Fruit fly (Drosophila melanogaster) whole organism, prepupa: Measurements from ENCODE around the gene CG14247.

ENCODE experiments used
- Blimp-1 ChIP-seq: fragments of 200-800 bp; sonication (Bioruptor generic); optimal IDR thresholded peaks from 3 replicates; lab custom pipeline; 2017; ENCODE audit warnings: missing biosample characterization, missing genetic modification characterization, mild to moderate bottlenecking, moderate library complexity, missing genetic modification reagents
- CG10631 ChIP-seq: fragments of 200-800 bp; sonication (Bioruptor generic); optimal IDR thresholded peaks from 2 replicates; lab custom pipeline; 2016; ENCODE audit warnings: missing biosample characterization, missing genetic modification characterization
- CG10669 ChIP-seq: fragments of 200-800 bp; sonication (Bioruptor generic); optimal IDR thresholded peaks from 3 replicates; lab custom pipeline; 2018; ENCODE audit warnings: missing biosample characterization, mild to moderate bottlenecking, missing genetic modification characterization, moderate library complexity
- CG11294 ChIP-seq: fragments of 200-800 bp; sonication (Bioruptor generic); IDR thresholded peaks from 2 replicates; pipeline ENCODE4 v1.3.6; 2022; ENCODE audit warnings: missing biosample characterization, missing genetic modification characterization
- CG11762 ChIP-seq: fragments of 200-800 bp; sonication (Bioruptor generic); optimal IDR thresholded peaks from 3 replicates; lab custom pipeline; 2016; ENCODE audit warnings: missing biosample characterization, missing genetic modification characterization; ENCODE audit not compliant: insufficient read depth
- CG11902 ChIP-seq: fragments of 200-800 bp; sonication (Bioruptor generic); optimal IDR thresholded peaks from 3 replicates; lab custom pipeline; 2016; ENCODE audit warnings: missing biosample characterization, missing genetic modification characterization
- CG15336 ChIP-seq: fragments of 200-800 bp; sonication (Bioruptor generic); IDR thresholded peaks from 2 replicates; pipeline ENCODE4 v1.3.6; 2022; ENCODE audit warnings: missing biosample characterization, missing genetic modification characterization
- CG1621 ChIP-seq: fragments of 200-800 bp; sonication (Bioruptor generic); optimal IDR thresholded peaks from 3 replicates; lab custom pipeline; 2018; ENCODE audit warnings: missing biosample characterization, mild to moderate bottlenecking, missing genetic modification characterization
- CG16779 ChIP-seq: fragments of 200-800 bp; sonication (Bioruptor generic); optimal IDR thresholded peaks from 3 replicates; lab custom pipeline; 2017; ENCODE audit warnings: missing biosample characterization, mild to moderate bottlenecking, missing genetic modification characterization
- CG3032 ChIP-seq: fragments of 200-800 bp; optimal IDR thresholded peaks from 2 replicates; lab custom pipeline; 2019; ENCODE audit warnings: missing biosample characterization, mild to moderate bottlenecking, missing genetic modification characterization, moderate library complexity
- CG31627 ChIP-seq: fragments of 200-800 bp; sonication (Bioruptor generic); optimal IDR thresholded peaks from 3 replicates; lab custom pipeline; 2016; ENCODE audit warnings: missing biosample characterization, missing genetic modification characterization
- CG32006 ChIP-seq: fragments of 200-800 bp; sonication (Bioruptor generic); optimal IDR thresholded peaks from 3 replicates; lab custom pipeline; 2017; ENCODE audit warnings: missing biosample characterization, mild to moderate bottlenecking, missing genetic modification characterization
- CG34406 ChIP-seq: fragments of 200-800 bp; sonication (Bioruptor generic); optimal IDR thresholded peaks from 3 replicates; lab custom pipeline; 2016; ENCODE audit warnings: missing biosample characterization, missing genetic modification characterization
- CG3919 ChIP-seq: fragments of 200-800 bp; sonication (Bioruptor generic); optimal IDR thresholded peaks from 3 replicates; lab custom pipeline; 2016; ENCODE audit warnings: missing biosample characterization, missing genetic modification characterization
- CG4318 ChIP-seq: fragments of 200-800 bp; sonication (Bioruptor generic); optimal IDR thresholded peaks from 3 replicates; lab custom pipeline; 2017; ENCODE audit warnings: missing biosample characterization, mild to moderate bottlenecking, missing genetic modification characterization
- CG6276 ChIP-seq: fragments of 200-800 bp; sonication (Bioruptor generic); optimal IDR thresholded peaks from 2 replicates; lab custom pipeline; 2017; ENCODE audit warnings: missing biosample characterization, mild to moderate bottlenecking, missing genetic modification characterization
- CG6808 ChIP-seq: fragments of 200-800 bp; sonication (Bioruptor generic); optimal IDR thresholded peaks from 3 replicates; lab custom pipeline; 2017; ENCODE audit warnings: missing biosample characterization, missing genetic modification characterization, mild to moderate bottlenecking, moderate library complexity, missing genetic modification reagents
- CG6854 ChIP-seq: fragments of 200-800 bp; sonication (Bioruptor generic); optimal IDR thresholded peaks from 2 replicates; lab custom pipeline; 2017; ENCODE audit warnings: missing biosample characterization, mild to moderate bottlenecking, missing genetic modification characterization
- CG7368 ChIP-seq: fragments of 200-800 bp; sonication (Bioruptor generic); optimal IDR thresholded peaks from 3 replicates; lab custom pipeline; 2016; ENCODE audit warnings: missing biosample characterization, missing genetic modification characterization
- CG8319 ChIP-seq: fragments of 200-800 bp; sonication (Bioruptor generic); optimal IDR thresholded peaks from 3 replicates; lab custom pipeline; 2016; ENCODE audit warnings: missing biosample characterization, missing genetic modification characterization
- CG8632 ChIP-seq: fragments of 200-800 bp; sonication (Bioruptor generic); optimal IDR thresholded peaks from 3 replicates; lab custom pipeline; 2016; ENCODE audit warnings: missing biosample characterization, missing genetic modification characterization
- CG9139 ChIP-seq: fragments of 200-800 bp; sonication (Bioruptor generic); optimal IDR thresholded peaks from 3 replicates; lab custom pipeline; 2017; ENCODE audit warnings: missing biosample characterization, mild to moderate bottlenecking, missing genetic modification characterization
- Eip75B ChIP-seq: fragments of 200-800 bp; sonication (Bioruptor generic); optimal IDR thresholded peaks from 3 replicates; lab custom pipeline; 2016; ENCODE audit warnings: missing biosample characterization, missing genetic modification characterization
- Eip78C ChIP-seq: fragments of 200-800 bp; sonication (Bioruptor generic); peaks from one replicate; lab custom pipeline; 2016; ENCODE audit warnings: missing biosample characterization, missing genetic modification characterization
- Eip93F ChIP-seq: fragments of 200-800 bp; sonication (Bioruptor generic); optimal IDR thresholded peaks from 2 replicates; lab custom pipeline; 2016; ENCODE audit warnings: missing biosample characterization, mild to moderate bottlenecking, missing genetic modification characterization
- Ets96B ChIP-seq: fragments of 200-800 bp; optimal IDR thresholded peaks from 2 replicates; lab custom pipeline; 2019; ENCODE audit warnings: missing biosample characterization, mild to moderate bottlenecking, missing genetic modification characterization, moderate library complexity
- Gug ChIP-seq: fragments of 200-800 bp; sonication (Bioruptor generic); IDR thresholded peaks from 2 replicates; pipeline ENCODE4 v1.3.6; 2022; ENCODE audit warnings: missing biosample characterization, missing genetic modification characterization
- Hr39 ChIP-seq: fragments of 200-800 bp; sonication (Bioruptor generic); optimal IDR thresholded peaks from 2 replicates; lab custom pipeline; 2016; ENCODE audit warnings: missing biosample characterization, missing genetic modification characterization
- Hr4 ChIP-seq: fragments of 200-800 bp; sonication (Bioruptor generic); optimal IDR thresholded peaks from 3 replicates; lab custom pipeline; 2016; ENCODE audit warnings: missing biosample characterization, missing genetic modification characterization
- Lpt ChIP-seq: fragments of 200-800 bp; sonication (Bioruptor generic); optimal IDR thresholded peaks from 3 replicates; lab custom pipeline; 2016; ENCODE audit warnings: missing biosample characterization, missing genetic modification characterization
- Met ChIP-seq: fragments of 200-800 bp; sonication (Bioruptor generic); optimal IDR thresholded peaks from 3 replicates; lab custom pipeline; 2016; ENCODE audit warnings: missing biosample characterization, missing genetic modification characterization
- OdsH ChIP-seq: fragments of 200-800 bp; sonication (Bioruptor generic); optimal IDR thresholded peaks from 3 replicates; lab custom pipeline; 2016; ENCODE audit warnings: missing biosample characterization, missing genetic modification characterization
- Sox102F ChIP-seq: fragments of 200-800 bp; sonication (Bioruptor generic); optimal IDR thresholded peaks from 2 replicates; lab custom pipeline; 2016; ENCODE audit warnings: missing biosample characterization, mild to moderate bottlenecking, missing genetic modification characterization
- Sox14 ChIP-seq: fragments of 200-800 bp; sonication (Bioruptor generic); optimal IDR thresholded peaks from 3 replicates; lab custom pipeline; 2016; ENCODE audit warnings: missing biosample characterization, missing genetic modification characterization
- Sox15 ChIP-seq: fragments of 200-800 bp; sonication (Bioruptor generic); optimal IDR thresholded peaks from 3 replicates; lab custom pipeline; 2016; ENCODE audit warnings: missing biosample characterization, missing genetic modification characterization
- achi ChIP-seq: fragments of 200-800 bp; sonication (Bioruptor generic); optimal IDR thresholded peaks from 3 replicates; lab custom pipeline; 2016; ENCODE audit warnings: missing biosample characterization, missing genetic modification characterization
- acj6 ChIP-seq: fragments of 200-800 bp; sonication (Bioruptor generic); optimal IDR thresholded peaks from 3 replicates; lab custom pipeline; 2016; ENCODE audit warnings: missing biosample characterization, missing genetic modification characterization
- dac ChIP-seq: fragments of 200-800 bp; sonication (Bioruptor generic); optimal IDR thresholded peaks from 2 replicates; lab custom pipeline; 2017; ENCODE audit warnings: missing biosample characterization, mild to moderate bottlenecking, missing genetic modification characterization
- dsx ChIP-seq: fragments of 200-800 bp; optimal IDR thresholded peaks from 3 replicates; lab custom pipeline; 2019; ENCODE audit warnings: missing biosample characterization, mild to moderate bottlenecking, missing genetic modification characterization, moderate library complexity; ENCODE audit not compliant: poor library complexity, severe bottlenecking
- eg ChIP-seq: fragments of 200-800 bp; sonication (Bioruptor generic); IDR thresholded peaks from 3 replicates; pipeline ENCODE4 v1.3.6; 2022; ENCODE audit warnings: missing biosample characterization, missing genetic modification characterization
- esn ChIP-seq: fragments of 200-800 bp; sonication (Bioruptor generic); optimal IDR thresholded peaks from 2 replicates; lab custom pipeline; 2016; ENCODE audit warnings: missing biosample characterization, mild to moderate bottlenecking, missing genetic modification characterization, moderate library complexity
- fd59A ChIP-seq: fragments of 200-800 bp; sonication (Bioruptor generic); optimal IDR thresholded peaks from 2 replicates; lab custom pipeline; 2017; ENCODE audit warnings: missing biosample characterization, mild to moderate bottlenecking, missing genetic modification characterization, missing genetic modification reagents
- fd85E ChIP-seq: fragments of 200-800 bp; sonication (Bioruptor generic); optimal IDR thresholded peaks from 3 replicates; lab custom pipeline; 2016; ENCODE audit warnings: missing biosample characterization, missing genetic modification characterization
- fkh ChIP-seq: fragments of 200-800 bp; sonication (Bioruptor generic); optimal IDR thresholded peaks from 3 replicates; lab custom pipeline; 2017; ENCODE audit warnings: missing biosample characterization, mild to moderate bottlenecking, missing genetic modification characterization, moderate library complexity
- net ChIP-seq: fragments of 200-800 bp; sonication (Bioruptor generic); optimal IDR thresholded peaks from 3 replicates; lab custom pipeline; 2016; ENCODE audit warnings: missing biosample characterization, missing genetic modification characterization
- salr ChIP-seq, 2 experiments: fragments of 200-800 bp; sonication (Bioruptor generic); optimal IDR thresholded peaks; 3 replicates each; lab custom pipeline; 2016 to 2018; ENCODE audit warnings: missing biosample characterization in 2 of 2, missing genetic modification characterization in 2 of 2, mild to moderate bottlenecking in 1 of 2
- spab ChIP-seq: fragments of 200-800 bp; sonication (Bioruptor generic); optimal IDR thresholded peaks from 2 replicates; lab custom pipeline; 2017; ENCODE audit warnings: missing biosample characterization, mild to moderate bottlenecking, missing genetic modification characterization, missing genetic modification reagents
- ss ChIP-seq, 2 experiments: fragments of 200-800 bp; sonication (Bioruptor generic); optimal IDR thresholded peaks; 2 replicates in 1 of 2; 3 replicates in 1 of 2; lab custom pipeline; 2017 to 2018; ENCODE audit warnings: mild to moderate bottlenecking in 2 of 2, missing biosample characterization in 2 of 2, missing genetic modification characterization in 2 of 2, moderate library complexity in 1 of 2
- svp ChIP-seq: fragments of 200-800 bp; sonication (Bioruptor generic); peaks from one replicate; lab custom pipeline; 2016; ENCODE audit warnings: missing biosample characterization, missing genetic modification characterization
- vri ChIP-seq: fragments of 200-800 bp; sonication (Bioruptor generic); optimal IDR thresholded peaks from 3 replicates; lab custom pipeline; 2016; ENCODE audit warnings: missing biosample characterization, mild to moderate bottlenecking, missing genetic modification characterization

Gene CG14247

dm6 chr3R:26714109-26714576 lies 23.3 kb upstream of the CG14247 start, which contains the start of gene amon (continued):
- TF ChIP-seq Ets96B (tag; lab: Kevin White, UChicago) (peak; percentile 96), CG11762 (peak; percentile 94), Eip78C (GFP tag; lab: Kevin White, UChicago) (peak; percentile 98), Sox102F (GFP tag; lab: Kevin White, UChicago) (peak; percentile 93), fd59A (GFP tag; lab: Kevin White, UChicago) (peak; percentile 93), CG10669 (GFP tag; lab: Kevin White, UChicago) (peak; percentile 96), CG15336 (peak; percentile 96), net (peak; percentile 95), CG11294 (GFP tag; lab: Robert Waterston, UW) (peak; percentile 98), CG3032 (peak; percentile 96), CG16779 (peak; percentile 96), dac (GFP tag; lab: Kevin White, UChicago) (peak; percentile 96), CG31627 (peak; percentile 96), Eip75B (GFP tag; lab: Kevin White, UChicago) (peak; percentile 97), spab (GFP tag; lab: Kevin White, UChicago) (peak; percentile 96), OdsH (GFP tag; lab: Kevin White, UChicago) (peak; percentile 95), Eip93F (peak; percentile 68), fkh (GFP tag; lab: Kevin White, UChicago) (peak; percentile 89), CG7368 (GFP tag; lab: Kevin White, UChicago) (peak; percentile 97), Lpt (GFP tag; lab: Kevin White, UChicago) (peak; percentile 88), CG1621 (tag; lab: Kevin White, UChicago) (peak; percentile 97), fd85E (GFP tag; lab: Kevin White, UChicago) (peak; percentile 84), CG34406 (peak; percentile 92), CG6276 (GFP tag; lab: Kevin White, UChicago) (peak; percentile 95), CG4318 (GFP tag; lab: Kevin White, UChicago) (peak; percentile 95), ss (GFP tag; optimal IDR thresholded peaks at IDR 0.05; lab: Kevin White, UChicago) (peak; percentile 94 to 95), Sox14 (peak; percentile 95), dsx (GFP tag; lab: Kevin White, UChicago) (peak; percentile 94), salr (GFP tag; optimal IDR thresholded peaks at IDR 0.05; lab: Kevin White, UChicago) (peak; percentile 86 to 96), Hr4 (GFP tag; lab: Kevin White, UChicago) (peak; percentile 97), CG6854 (GFP tag; lab: Kevin White, UChicago) (peak; percentile 90), CG9139 (GFP tag; lab: Kevin White, UChicago) (peak; percentile 95), Met (peak; percentile 95), CG10631 (GFP tag; lab: Kevin White, UChicago) (peak; percentile 97), Gug (peak; percentile 97), CG3919 (GFP tag; lab: Kevin White, UChicago) (peak; percentile 97), CG11902 (GFP tag; lab: Kevin White, UChicago) (peak; percentile 97)

- TF ChIP-seq esn (GFP tag; lab: Kevin White, UChicago) (peak; percentile 32), CG10669 (GFP tag; lab: Kevin White, UChicago) (no peak), achi (no peak), dac (GFP tag; lab: Kevin White, UChicago) (peak; percentile 19), eg (no peak), CG1621 (tag; lab: Kevin White, UChicago) (no peak), Gug (no peak), CG15336 (peak; percentile 24; the same call in 1 of the 2 replicates), Eip78C (GFP tag; lab: Kevin White, UChicago) (peak; percentile 35), CG32006 (GFP tag; lab: Kevin White, UChicago) (peak; percentile 41), CG8319 (GFP tag; lab: Kevin White, UChicago) (no peak), Sox15 (GFP tag; lab: Kevin White, UChicago) (no peak), acj6 (GFP tag; lab: Kevin White, UChicago) (no peak), CG8632 (no peak), Hr39 (GFP tag; lab: Kevin White, UChicago) (peak; percentile 41), svp (GFP tag; lab: Kevin White, UChicago) (peak; percentile 52), vri (GFP tag; lab: Kevin White, UChicago) (no peak), Blimp-1 (no peak), CG4318 (GFP tag; lab: Kevin White, UChicago) (no peak), CG11294 (GFP tag; lab: Robert Waterston, UW) (no peak), CG6808 (GFP tag; lab: Kevin White, UChicago) (peak; percentile 12), Eip93F (no peak), CG11902 (GFP tag; lab: Kevin White, UChicago) (peak; percentile 25)
Observed at dm6 chr3R:26717295-26717694, 20.1 kb upstream of the CG14247 start, which contains the start of gene CG6425. CG6425 (minus strand) TSS chr3R:26717389.
